1 fruit fly cellular context compared by ENCODE assay signal in the genomic region with DNA sequence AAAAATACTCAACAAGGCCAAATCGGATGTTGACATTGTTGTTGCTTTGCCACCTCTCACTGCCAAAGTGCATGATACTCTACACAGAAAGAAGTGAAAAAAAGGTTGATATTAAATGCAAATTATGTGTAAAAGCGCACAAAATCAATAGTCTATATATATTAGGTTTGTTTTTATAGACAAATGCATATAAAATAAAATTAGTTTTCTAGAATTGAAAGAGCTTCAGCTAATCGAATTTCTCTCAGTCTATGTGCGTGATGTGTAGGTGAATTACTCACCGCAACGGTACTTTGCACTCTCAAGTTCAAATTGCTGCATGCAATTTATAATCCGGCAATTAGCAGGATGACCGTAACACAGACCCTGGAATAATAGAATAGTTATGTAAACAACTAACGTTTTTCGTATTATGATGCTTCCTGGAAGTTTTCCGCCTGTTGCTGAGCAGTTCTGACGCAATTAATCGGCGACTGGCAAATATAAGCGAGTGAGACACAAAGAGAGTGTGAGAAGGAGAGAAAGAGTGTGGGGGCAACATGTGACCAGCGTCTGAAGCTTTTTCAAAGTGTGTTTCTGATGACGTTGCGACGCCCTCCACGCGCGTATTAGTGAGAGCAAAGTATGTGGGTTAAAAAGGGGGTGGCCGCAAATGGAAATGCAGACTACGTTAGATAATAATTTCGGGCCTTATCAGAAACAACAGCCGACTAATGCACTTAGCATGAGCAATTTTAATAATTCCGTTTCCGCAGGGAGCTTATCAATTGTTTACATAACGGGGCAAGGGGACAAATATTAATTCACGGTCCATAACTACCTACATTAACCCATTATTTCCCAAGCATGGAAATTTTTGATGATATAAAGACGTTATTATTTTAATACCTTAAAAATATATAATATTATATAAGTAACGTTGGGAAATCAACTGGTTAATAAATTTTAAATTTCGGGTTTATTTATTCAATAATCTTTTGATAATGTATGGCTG.
TF ChIP-seq lines count a peak whose summit lies in the region.

No protein-coding gene starts in this region.

TF ChIP-seq in whole organism, embryonic, 481 proteins besides CTCF, POLR2A, EP300 and RAD21 (continued from another document):
- TF ChIP-seq fru (optimal IDR thresholded peaks at IDR 0.05; lab: Kevin White, UChicago), result no peak
- peak; percentile 91 for TF ChIP-seq dati (GFP tag; IDR thresholded peaks at IDR 0.05; lab: Robert Waterston, UW)
- peak; percentile 90 for TF ChIP-seq CG7987 (GFP tag; optimal IDR thresholded peaks at IDR 0.05; lab: Kevin White, UChicago)
- TF ChIP-seq pb (GFP tag; optimal IDR thresholded peaks at IDR 0.05; lab: Kevin White, UChicago), result peak; percentile 22
- peak; percentile 94 for TF ChIP-seq CG18476 (GFP tag; optimal IDR thresholded peaks at IDR 0.05; lab: Kevin White, UChicago)
- peak; percentile 62 for TF ChIP-seq tup (GFP tag; optimal IDR thresholded peaks at IDR 0.05; lab: Kevin White, UChicago)
- peak; percentile 86 for TF ChIP-seq cwo (GFP tag; optimal IDR thresholded peaks at IDR 0.05; lab: Kevin White, UChicago)
- TF ChIP-seq dmrt99B (tag; optimal IDR thresholded peaks at IDR 0.05; lab: Kevin White, UChicago), result peak; percentile 96
- peak; percentile 42 for TF ChIP-seq CG15073 (GFP tag; optimal IDR thresholded peaks at IDR 0.05; lab: Kevin White, UChicago)
- TF ChIP-seq gcm (GFP tag; optimal IDR thresholded peaks at IDR 0.05; lab: Kevin White, UChicago), result peak; percentile 86
- TF ChIP-seq trh (GFP tag; optimal IDR thresholded peaks at IDR 0.05; lab: Kevin White, UChicago), result peak; percentile 74
- TF ChIP-seq CG2875 (GFP tag; optimal IDR thresholded peaks at IDR 0.05; lab: Kevin White, UChicago), result peak; percentile 87
- TF ChIP-seq ken (GFP tag; IDR thresholded peaks at IDR 0.05; lab: Robert Waterston, UW), result peak; percentile 94
- peak; percentile 77 to 94 for TF ChIP-seq Hr51 (GFP tag; optimal IDR thresholded peaks at IDR 0.05; lab: Kevin White, UChicago)
- TF ChIP-seq Antp (GFP tag; optimal IDR thresholded peaks at IDR 0.05; lab: Kevin White, UChicago), result peak; percentile 61
- peak; percentile 28 to 33 for TF ChIP-seq Trl (optimal IDR thresholded peaks at IDR 0.05; lab: Kevin White, UChicago)
- TF ChIP-seq Trl (GFP tag; optimal IDR thresholded peaks at IDR 0.05; lab: Kevin White, UChicago), result peak; percentile 76
- peak; percentile 98 for TF ChIP-seq vvl (GFP tag; IDR thresholded peaks at IDR 0.05; lab: Robert Waterston, UW)
- TF ChIP-seq CG10267 (tag; optimal IDR thresholded peaks at IDR 0.05; lab: Kevin White, UChicago), result peak; percentile 85
- no peak for TF ChIP-seq ftz-f1 (GFP tag; optimal IDR thresholded peaks at IDR 0.05; lab: Kevin White, UChicago)
- peak; percentile 93 for TF ChIP-seq H2.0 (GFP tag; IDR thresholded peaks at IDR 0.05; lab: Robert Waterston, UW)
- TF ChIP-seq CG6689 (GFP tag; IDR thresholded peaks at IDR 0.05; lab: Robert Waterston, UW), result peak; percentile 96
- peak; percentile 61 for TF ChIP-seq psq (GFP tag; optimal IDR thresholded peaks at IDR 0.05; lab: Kevin White, UChicago)
- TF ChIP-seq tll (GFP tag; optimal IDR thresholded peaks at IDR 0.05; lab: Kevin White, UChicago), result peak in 1 of 2 experiments; percentile 64
- TF ChIP-seq CG14050 (GFP tag; IDR thresholded peaks at IDR 0.05; lab: Robert Waterston, UW), result peak; percentile 93
- peak; percentile 80 for TF ChIP-seq MTF-1 (GFP tag; optimal IDR thresholded peaks at IDR 0.05; lab: Kevin White, UChicago; ENCODE audit: borderline replicate concordance)
- TF ChIP-seq emc (GFP tag; optimal IDR thresholded peaks at IDR 0.05; lab: Kevin White, UChicago), result no peak
- peak; percentile 85 for TF ChIP-seq wdn (GFP tag; IDR thresholded peaks at IDR 0.05; lab: Robert Waterston, UW)
- peak; percentile 97 for TF ChIP-seq CG14441 (GFP tag; IDR thresholded peaks at IDR 0.05; lab: Robert Waterston, UW)
- TF ChIP-seq exex (tag; optimal IDR thresholded peaks at IDR 0.05; lab: Kevin White, UChicago), result peak; percentile 52
- TF ChIP-seq ash1 (GFP tag; optimal IDR thresholded peaks at IDR 0.05; lab: Kevin White, UChicago), result peak; percentile 65
- TF ChIP-seq CG11456 (GFP tag; IDR thresholded peaks at IDR 0.05; lab: Robert Waterston, UW), result peak; percentile 95
- TF ChIP-seq croc (GFP tag; conservative IDR thresholded peaks at IDR 0.05; lab: Robert Waterston, UW), result peak; percentile 88
- TF ChIP-seq Lim3 (GFP tag; IDR thresholded peaks at IDR 0.05; lab: Robert Waterston, UW), result peak; percentile 72
